Worm (Caenorhabditis elegans) whole organism, young adult: Measurements from ENCODE around the gene nstp-3.

Source experiments
- F33H1.4 ChIP-seq: fragments of 200-800 bp; sonication (Bioruptor generic); IDR thresholded peaks from 2 replicates; pipeline ENCODE4 v1.3.6; 2022; ENCODE audit warnings: missing genetic modification reagents, missing genetic modification characterization, missing compliant biosample characterization
- bed-2 ChIP-seq: fragments of 200-800 bp; sonication (Bioruptor generic); IDR thresholded peaks from 2 replicates; pipeline ENCODE4 v1.3.6; 2022; ENCODE audit warnings: missing genetic modification reagents, missing genetic modification characterization, missing compliant biosample characterization
- ccch-3 ChIP-seq: fragments of 200-800 bp; sonication (Bioruptor generic); optimal IDR thresholded peaks from 2 replicates; lab custom pipeline; 2018; ENCODE audit warnings: mild to moderate bottlenecking, missing genetic modification characterization, missing compliant biosample characterization
- ceh-27 ChIP-seq: fragments of 200-800 bp; sonication (Bioruptor generic); optimal IDR thresholded peaks from 2 replicates; lab custom pipeline; 2018; ENCODE audit warnings: mild to moderate bottlenecking, missing genetic modification characterization, moderate library complexity, missing compliant biosample characterization
- dpl-1 ChIP-seq: fragments of 150-350 bp; optimal IDR thresholded peaks from 2 replicates; lab custom pipeline; 2014; ENCODE audit warnings: missing biosample characterization, missing genetic modification reagents, missing genetic modification characterization
- efl-1 ChIP-seq: fragments of 150-350 bp; optimal IDR thresholded peaks from 2 replicates; lab custom pipeline; 2014; ENCODE audit warnings: missing biosample characterization, missing genetic modification reagents, missing genetic modification characterization
- lin-35 ChIP-seq, 3 experiments: fragments of 150-350 bp in 2 of 3; sonication (generic microtip) in 1 of 3; optimal IDR thresholded peaks; 2 replicates each; lab custom pipeline; 2014 to 2018; ENCODE audit warnings: missing biosample characterization in 3 of 3, missing genetic modification characterization in 3 of 3, missing genetic modification reagents in 3 of 3
- lsy-27 ChIP-seq: sonication (generic microtip); optimal IDR thresholded peaks from 2 replicates; lab custom pipeline; 2017; ENCODE audit warnings: missing genetic modification characterization, mild to moderate bottlenecking, missing compliant biosample characterization, antibody characterized with exemption, missing genotype, borderline replicate concordance; ENCODE audit not compliant: insufficient read depth
- snpc-4 ChIP-seq, 5 experiments: fragments of 150-350 bp in 1 of 5; sonication (generic microtip) in 4 of 5; optimal IDR thresholded peaks; 2 replicates each; lab custom pipeline; 2014 to 2018; ENCODE audit warnings: missing genetic modification characterization in 5 of 5, missing biosample characterization in 3 of 5, antibody characterized with exemption in 2 of 5, mild to moderate bottlenecking in 2 of 5, missing compliant biosample characterization in 2 of 5, missing genotype in 2 of 5, moderate library complexity in 2 of 5, missing genetic modification reagents in 1 of 5
- ztf-28 ChIP-seq: fragments of 200-800 bp; sonication (Bioruptor generic); IDR thresholded peaks from 2 replicates; pipeline ENCODE4 v1.3.6; 2022; ENCODE audit warnings: missing genetic modification reagents, missing genetic modification characterization, missing compliant biosample characterization

DNA sequence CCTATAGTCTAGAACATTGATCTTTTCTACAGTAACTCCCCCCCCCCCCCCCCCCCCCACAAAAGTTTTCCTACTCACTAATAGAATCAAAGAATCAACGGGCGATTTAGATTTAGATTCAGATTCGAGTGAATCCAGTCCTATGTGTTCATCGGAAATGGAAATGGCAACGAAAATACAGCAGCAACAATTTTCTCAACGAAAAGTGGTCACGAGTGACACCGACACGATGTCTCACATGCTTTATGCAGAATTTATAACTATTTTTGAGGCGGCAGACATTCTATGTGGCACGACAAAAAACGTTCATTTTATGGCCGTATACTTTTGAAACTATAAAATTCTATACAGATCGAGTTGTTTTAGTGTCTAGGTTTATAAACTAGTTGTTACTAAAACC lies 47.1 kb upstream of the nstp-3 start:
- TF ChIP-seq ceh-27 (GFP tag; lab: Kevin White, UChicago) (no peak), efl-1 (no peak), dpl-1 (GFP tag; lab: Kevin White, UChicago) (no peak), ztf-28 (no peak), F33H1.4 (no peak), ccch-3 (no peak), lin-35 (GFP tag; optimal IDR thresholded peaks at IDR 0.05; lab: Kevin White, UChicago) (no peak), bed-2 (GFP tag; lab: Robert Waterston, UW) (no peak), lsy-27 (tag; lab: Kevin White, UChicago) (no peak), snpc-4 (GFP tag; optimal IDR thresholded peaks at IDR 0.05; lab: Kevin White, UChicago) (no peak), snpc-4 (tag; optimal IDR thresholded peaks at IDR 0.05; lab: Kevin White, UChicago) (no peak)
